Worm (Caenorhabditis elegans) whole organism, L4 larva: ENCODE measurements around the gene F16G10.14.

ENCODE experiments used
- aha-1 ChIP-seq: fragments of 150-350 bp; peaks from one replicate; lab custom pipeline; 2014; ENCODE audit warnings: missing biosample characterization, missing genetic modification characterization
- ama-1 ChIP-seq: fragments of 150-350 bp; optimal IDR thresholded peaks from 2 replicates; lab custom pipeline; 2014; ENCODE audit warnings: inconsistent platforms, mixed read lengths
- attf-4 ChIP-seq: sonication (generic microtip); optimal IDR thresholded peaks from 3 replicates; lab custom pipeline; 2017; ENCODE audit warnings: missing biosample characterization, missing genetic modification characterization
- cey-2 ChIP-seq: sonication (generic microtip); optimal IDR thresholded peaks from 3 replicates; lab custom pipeline; 2017; ENCODE audit warnings: missing genetic modification characterization, mild to moderate bottlenecking, missing compliant biosample characterization, antibody characterized with exemption, borderline replicate concordance; ENCODE audit not compliant: insufficient read depth
- fkh-10 ChIP-seq: fragments of 150-350 bp; optimal IDR thresholded peaks from 2 replicates; lab custom pipeline; 2014; ENCODE audit warnings: missing biosample characterization, missing genetic modification reagents, missing genetic modification characterization
- nhr-11 ChIP-seq: fragments of 150-350 bp; optimal IDR thresholded peaks from 2 replicates; lab custom pipeline; 2014; ENCODE audit warnings: missing biosample characterization, missing genetic modification characterization
- nhr-28 ChIP-seq: fragments of 150-350 bp; optimal IDR thresholded peaks from 2 replicates; lab custom pipeline; 2014; ENCODE audit warnings: missing biosample characterization, missing genetic modification characterization
- nhr-48 ChIP-seq: sonication (generic microtip); optimal IDR thresholded peaks from 2 replicates; lab custom pipeline; 2016; ENCODE audit warnings: mild to moderate bottlenecking, missing genetic modification characterization, missing compliant biosample characterization
- pqm-1 ChIP-seq: sonication (generic microtip); optimal IDR thresholded peaks from 2 replicates; lab custom pipeline; 2017; ENCODE audit warnings: missing biosample characterization, missing genetic modification characterization
- snpc-4 ChIP-seq: fragments of 150-350 bp; optimal IDR thresholded peaks from 2 replicates; lab custom pipeline; 2014; ENCODE audit warnings: missing biosample characterization, missing genetic modification characterization
- unc-39 ChIP-seq: sonication (generic microtip); optimal IDR thresholded peaks from 2 replicates; lab custom pipeline; 2017; ENCODE audit warnings: missing biosample characterization, missing genetic modification characterization
- unc-62 ChIP-seq, 3 experiments: fragments of 150-350 bp in 1 of 3; sonication (generic microtip); optimal IDR thresholded peaks in 2 of 3; peaks in 1 of 3; 1 replicate in 1 of 3; 2 replicates in 2 of 3; lab custom pipeline; 2014 to 2017; ENCODE audit warnings: missing biosample characterization in 3 of 3, missing genetic modification characterization in 3 of 3, missing genetic modification reagents in 3 of 3, missing genotype in 1 of 3

DNA sequence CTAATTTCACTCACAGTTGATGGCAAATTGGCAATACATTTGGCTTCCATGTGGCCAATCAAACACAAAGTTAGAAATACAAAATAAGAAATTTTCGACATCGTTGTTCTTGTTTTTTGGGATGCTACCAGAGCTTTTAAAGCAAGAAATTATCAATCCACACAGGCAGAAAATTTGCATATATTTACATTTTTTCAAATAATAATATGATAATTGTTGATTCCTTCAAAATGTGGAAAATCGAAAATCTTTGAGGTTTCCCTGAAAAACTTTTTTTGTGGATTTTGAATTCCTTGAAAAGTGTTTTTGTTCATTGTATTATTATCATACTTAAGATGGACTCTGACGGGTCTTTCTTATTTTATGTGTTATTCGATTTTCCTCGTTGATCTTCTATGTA is 7.9 kb downstream of the F16G10.14 start, which contains the start of gene F16G10.10:
- TF ChIP-seq ama-1 (no peak), unc-62 (GFP tag; optimal IDR thresholded peaks at IDR 0.05 in 1 of 2; lab: Kevin White, UChicago) (no peak), unc-62 (tag; optimal IDR thresholded peaks at IDR 0.05; lab: Kevin White, UChicago) (no peak), aha-1 (tag; lab: Kevin White, UChicago) (no peak), unc-39 (no peak), cey-2 (no peak), attf-4 (tag; lab: Kevin White, UChicago) (no peak), nhr-48 (tag; lab: Kevin White, UChicago) (no peak), snpc-4 (no peak), pqm-1 (tag; lab: Kevin White, UChicago) (no peak), nhr-28 (tag; lab: Kevin White, UChicago) (no peak), nhr-11 (no peak), fkh-10 (GFP tag; lab: Kevin White, UChicago) (no peak)
